Fruit fly (Drosophila melanogaster): ENCODE data around the gene CG16972.

The CG16972 gene

dm6 chr2L:13157903-13158302 lies 45.2 kb downstream of the CG16972 start:
- no peak for TF ChIP-seq EcR (GFP tag; optimal IDR thresholded peaks at IDR 0.05)
- TF ChIP-seq pan (optimal IDR thresholded peaks at IDR 0.05), result no peak
- TF ChIP-seq psq (optimal IDR thresholded peaks at IDR 0.05), result no peak
- TF ChIP-seq Dll (optimal IDR thresholded peaks at IDR 0.05), result no peak
- no peak for TF ChIP-seq CG8478 (optimal IDR thresholded peaks at IDR 0.05)
- TF ChIP-seq usp (GFP tag; optimal IDR thresholded peaks at IDR 0.05), result no peak

dm6 chr2L:13156349-13156748 lies 46.7 kb downstream of the CG16972 start:
- TF ChIP-seq EcR (GFP tag; optimal IDR thresholded peaks at IDR 0.05), result no peak
- no peak for TF ChIP-seq CG8478 (optimal IDR thresholded peaks at IDR 0.05)
- no peak for TF ChIP-seq psq (optimal IDR thresholded peaks at IDR 0.05)
- TF ChIP-seq Dll (optimal IDR thresholded peaks at IDR 0.05), result no peak

- TF ChIP-seq EcR (GFP tag; optimal IDR thresholded peaks at IDR 0.05), result no peak
- no peak for TF ChIP-seq usp (GFP tag; optimal IDR thresholded peaks at IDR 0.05)
- no peak for TF ChIP-seq Dll (optimal IDR thresholded peaks at IDR 0.05)
- no peak for TF ChIP-seq psq (optimal IDR thresholded peaks at IDR 0.05)
- TF ChIP-seq CG8478 (optimal IDR thresholded peaks at IDR 0.05), result no peak
- TF ChIP-seq pan (optimal IDR thresholded peaks at IDR 0.05), result no peak
Observed at dm6 chr2L:13154313-13154712, 48.8 kb downstream of the CG16972 start.
